Worm (Caenorhabditis elegans) whole organism, L4 larva: ENCODE measurements around the gene F58B3.4.

Experiments used
- T20F7.1 ChIP-seq: fragments of 200-800 bp; sonication (Bioruptor generic); optimal IDR thresholded peaks from 2 replicates; lab custom pipeline; 2018; ENCODE audit warnings: mild to moderate bottlenecking, missing genetic modification characterization, missing compliant biosample characterization
- aly-2 ChIP-seq: sonication (generic microtip); optimal IDR thresholded peaks from 2 replicates; lab custom pipeline; 2018; ENCODE audit warnings: missing biosample characterization, missing genetic modification characterization
- egl-43 ChIP-seq: fragments of 200-800 bp; sonication (Bioruptor generic); IDR thresholded peaks from 2 replicates; pipeline ENCODE4 v1.3.6; 2022; ENCODE audit warnings: missing genetic modification reagents, missing genetic modification characterization, missing compliant biosample characterization
- lin-39 ChIP-seq: fragments of 150-350 bp; optimal IDR thresholded peaks from 2 replicates; lab custom pipeline; 2014; ENCODE audit warnings: missing biosample characterization, missing genetic modification reagents, missing genetic modification characterization
- mep-1 ChIP-seq: fragments of 150-350 bp; sonication (generic microtip); optimal IDR thresholded peaks from 3 replicates; lab custom pipeline; 2014; ENCODE audit warnings: missing biosample characterization, missing genetic modification characterization
- nhr-25 ChIP-seq: sonication (generic microtip); optimal IDR thresholded peaks from 2 replicates; lab custom pipeline; 2017; ENCODE audit warnings: missing genetic modification characterization, mild to moderate bottlenecking, missing compliant biosample characterization, antibody characterized with exemption, moderate library complexity, borderline replicate concordance; ENCODE audit not compliant: insufficient read depth
- tag-97 ChIP-seq: fragments of 200-800 bp; sonication (Bioruptor generic); IDR thresholded peaks from 2 replicates; pipeline ENCODE4 v1.3.6; 2022; ENCODE audit warnings: missing genetic modification characterization, missing compliant biosample characterization
- ztf-11 ChIP-seq: fragments of 150-350 bp; optimal IDR thresholded peaks from 2 replicates; lab custom pipeline; 2014; ENCODE audit warnings: missing biosample characterization, missing genetic modification characterization

ce11 chrIV:11668001-11668400 is 36.4 kb upstream of the F58B3.4 start, which contains the start of gene atg-4.2:
- TF ChIP-seq mep-1 (tag; lab: Kevin White, UChicago) (no peak), nhr-25 (tag; lab: Kevin White, UChicago) (no peak), aly-2 (tag; lab: Kevin White, UChicago) (no peak), egl-43 (GFP tag; lab: Robert Waterston, UW) (no peak), lin-39 (tag; lab: Kevin White, UChicago) (no peak), T20F7.1 (GFP tag; lab: Kevin White, UChicago) (no peak), ztf-11 (tag; lab: Kevin White, UChicago) (no peak), tag-97 (GFP tag; lab: Robert Waterston, UW) (no peak)
